Worm (Caenorhabditis elegans): ENCODE data around the gene nlp-58.

ce11 chrV:9965891-9966290, 17.2 kb upstream of the nlp-58 start:
- TF ChIP-seq F13C5.2 (tag; optimal IDR thresholded peaks at IDR 0.05), result no peak
- no peak for TF ChIP-seq ama-1 (optimal IDR thresholded peaks at IDR 0.05)
- TF ChIP-seq sea-1 (GFP tag; conservative IDR thresholded peaks at IDR 0.05), result no peak
- no peak for TF ChIP-seq flt-1 (GFP tag; IDR thresholded peaks at IDR 0.05)
- no peak for TF ChIP-seq hnd-1 (tag; optimal IDR thresholded peaks at IDR 0.05)
- no peak for TF ChIP-seq ceh-36 (tag; optimal IDR thresholded peaks at IDR 0.05)
- no peak for TF ChIP-seq tbx-37 (GFP tag; conservative IDR thresholded peaks at IDR 0.05)

Measured in whole organism, early embryonic.